ENCODE assay signal across 5 fruit fly cellular contexts in the genomic region with DNA sequence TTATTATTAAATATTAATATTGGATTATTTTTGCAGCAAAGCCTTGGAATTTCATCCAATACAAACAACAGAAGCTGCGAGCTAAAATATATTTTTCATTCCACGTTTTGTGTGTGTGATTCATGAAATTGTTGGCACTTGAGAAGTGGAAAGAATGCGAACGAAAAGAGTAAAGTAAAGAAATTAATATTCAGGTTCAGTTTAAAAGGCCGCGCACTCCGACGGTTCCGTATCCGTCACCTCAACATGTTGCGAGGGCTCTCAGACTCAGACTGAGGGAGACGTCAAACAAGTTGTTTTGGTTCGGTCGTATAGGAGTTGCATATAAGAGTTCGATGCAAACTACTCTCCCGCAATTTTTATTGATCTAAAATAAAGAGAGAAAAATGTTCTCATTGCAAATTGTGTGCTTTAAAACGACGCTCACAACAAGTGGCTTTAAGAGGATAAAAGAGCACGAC.
A peak's percentile ranks its signal among the peaks of the same experiment; 100 is the strongest.
TF ChIP-seq lines count a peak whose summit lies in the region.

No protein-coding gene starts in this region.

- no peak for TF ChIP-seq CTCF in whole organism, embryonic (GFP tag; optimal IDR thresholded peaks at IDR 0.05; lab: Kevin White, UChicago)

TF ChIP-seq in whole organism, adult, 20 proteins besides CTCF, POLR2A, EP300 and RAD21:
- TF ChIP-seq CG7101 (tag; optimal IDR thresholded peaks at IDR 0.05; lab: Kevin White, UChicago): no peak
- TF ChIP-seq CG5204 (GFP tag; optimal IDR thresholded peaks at IDR 0.05; lab: Kevin White, UChicago): no peak
- peak; percentile 19 for TF ChIP-seq tj (GFP tag; optimal IDR thresholded peaks at IDR 0.05; lab: Kevin White, UChicago)
- no peak for TF ChIP-seq pad (GFP tag; optimal IDR thresholded peaks at IDR 0.05; lab: Kevin White, UChicago)
- peak; percentile 42 for TF ChIP-seq Mnt (GFP tag; optimal IDR thresholded peaks at IDR 0.05; lab: Kevin White, UChicago)
- no peak for TF ChIP-seq toe (GFP tag; optimal IDR thresholded peaks at IDR 0.05; lab: Kevin White, UChicago)
- TF ChIP-seq CG1620 (GFP tag; optimal IDR thresholded peaks at IDR 0.05; lab: Kevin White, UChicago): no peak
- TF ChIP-seq cnc (optimal IDR thresholded peaks at IDR 0.05; lab: Kevin White, UChicago): no peak
- peak; percentile 81 for TF ChIP-seq kay (GFP tag; lab: Kevin White, UChicago; ENCODE audit: borderline replicate concordance)

TF ChIP-seq in whole organism, embryonic, 481 proteins besides CTCF, POLR2A, EP300 and RAD21 (continues in another document):
- TF ChIP-seq CG18764 (GFP tag; optimal IDR thresholded peaks at IDR 0.05; lab: Kevin White, UChicago): no peak
- no peak for TF ChIP-seq Taf1 (GFP tag; IDR thresholded peaks at IDR 0.05; lab: Robert Waterston, UW)
- no peak for TF ChIP-seq chn (GFP tag; optimal IDR thresholded peaks at IDR 0.05; lab: Kevin White, UChicago)
- peak; percentile 47 for TF ChIP-seq CG11504 (tag; optimal IDR thresholded peaks at IDR 0.05; lab: Kevin White, UChicago)
- TF ChIP-seq crol (GFP tag; IDR thresholded peaks at IDR 0.05; lab: Robert Waterston, UW): no peak
- no peak for TF ChIP-seq HHEX (GFP tag; optimal IDR thresholded peaks at IDR 0.05; lab: Kevin White, UChicago)
- TF ChIP-seq lab (GFP tag; optimal IDR thresholded peaks at IDR 0.05; lab: Kevin White, UChicago): peak; percentile 4
- TF ChIP-seq trem (tag; optimal IDR thresholded peaks at IDR 0.05; lab: Kevin White, UChicago): no peak
- no peak for TF ChIP-seq CG15011 (GFP tag; optimal IDR thresholded peaks at IDR 0.05; lab: Kevin White, UChicago)
- no peak for TF ChIP-seq CG4424 (GFP tag; optimal IDR thresholded peaks at IDR 0.05; lab: Kevin White, UChicago)
- TF ChIP-seq Gug (GFP tag; IDR thresholded peaks at IDR 0.05; lab: Robert Waterston, UW): no peak
- no peak for TF ChIP-seq CG4282 (GFP tag; optimal IDR thresholded peaks at IDR 0.05; lab: Kevin White, UChicago)
- TF ChIP-seq fd102C (GFP tag; optimal IDR thresholded peaks at IDR 0.05; lab: Kevin White, UChicago): no peak
- no peak for TF ChIP-seq Sox102F (GFP tag; optimal IDR thresholded peaks at IDR 0.05; lab: Kevin White, UChicago)
- no peak for TF ChIP-seq BEAF-32 (GFP tag; optimal IDR thresholded peaks at IDR 0.05; lab: Kevin White, UChicago)
- no peak for TF ChIP-seq pnt (GFP tag; optimal IDR thresholded peaks at IDR 0.05; lab: Kevin White, UChicago)
- no peak for TF ChIP-seq CG6854 (GFP tag; optimal IDR thresholded peaks at IDR 0.05; lab: Kevin White, UChicago)
- no peak for TF ChIP-seq ci (GFP tag; IDR thresholded peaks at IDR 0.05; lab: Robert Waterston, UW)
- peak; percentile 82 for TF ChIP-seq CG3163 (GFP tag; optimal IDR thresholded peaks at IDR 0.05; lab: Kevin White, UChicago)
- peak; percentile 65 for TF ChIP-seq Jarid2 (GFP tag; optimal IDR thresholded peaks at IDR 0.05; lab: Kevin White, UChicago)
- TF ChIP-seq gfzf (GFP tag; optimal IDR thresholded peaks at IDR 0.05; lab: Kevin White, UChicago): no peak

TF ChIP-seq in whole organism, prepupa, 60 proteins besides CTCF, POLR2A, EP300 and RAD21 (continues in another document):
- TF ChIP-seq eg (GFP tag; IDR thresholded peaks at IDR 0.05; lab: Robert Waterston, UW): no peak
- no peak for TF ChIP-seq CG6792 (GFP tag; optimal IDR thresholded peaks at IDR 0.05; lab: Kevin White, UChicago)
- no peak for TF ChIP-seq Sox15 (GFP tag; optimal IDR thresholded peaks at IDR 0.05; lab: Kevin White, UChicago)
- TF ChIP-seq Smox (GFP tag; optimal IDR thresholded peaks at IDR 0.05; lab: Kevin White, UChicago): no peak
- no peak for TF ChIP-seq CG9139 (GFP tag; optimal IDR thresholded peaks at IDR 0.05; lab: Kevin White, UChicago)
- TF ChIP-seq lz (GFP tag; optimal IDR thresholded peaks at IDR 0.05; lab: Kevin White, UChicago): no peak
- TF ChIP-seq fd85E (GFP tag; optimal IDR thresholded peaks at IDR 0.05; lab: Kevin White, UChicago): no peak
- peak; percentile 88 for TF ChIP-seq svp (GFP tag; lab: Kevin White, UChicago)
- TF ChIP-seq CG11762 (GFP tag; optimal IDR thresholded peaks at IDR 0.05; lab: Kevin White, UChicago; ENCODE audit: insufficient read depth): no peak
- no peak for TF ChIP-seq CG3919 (GFP tag; optimal IDR thresholded peaks at IDR 0.05; lab: Kevin White, UChicago)
- peak; percentile 69 for TF ChIP-seq Eip78C (GFP tag; lab: Kevin White, UChicago)
- peak; percentile 35 for TF ChIP-seq CG6854 (GFP tag; optimal IDR thresholded peaks at IDR 0.05; lab: Kevin White, UChicago)
- peak; percentile 21 for TF ChIP-seq Met (GFP tag; optimal IDR thresholded peaks at IDR 0.05; lab: Kevin White, UChicago)
- TF ChIP-seq CG6808 (GFP tag; optimal IDR thresholded peaks at IDR 0.05; lab: Kevin White, UChicago): peak; percentile 4
- TF ChIP-seq cyc (GFP tag; optimal IDR thresholded peaks at IDR 0.05; lab: Kevin White, UChicago): no peak
- TF ChIP-seq ss (GFP tag; optimal IDR thresholded peaks at IDR 0.05; lab: Kevin White, UChicago): peak in 1 of 2 experiments; percentile 44
- TF ChIP-seq CG7368 (GFP tag; optimal IDR thresholded peaks at IDR 0.05; lab: Kevin White, UChicago): no peak
- TF ChIP-seq topi (GFP tag; optimal IDR thresholded peaks at IDR 0.05; lab: Kevin White, UChicago): no peak
- TF ChIP-seq fkh (GFP tag; optimal IDR thresholded peaks at IDR 0.05; lab: Kevin White, UChicago): peak; percentile 16
- peak; percentile 53 for TF ChIP-seq dsx (GFP tag; optimal IDR thresholded peaks at IDR 0.05; lab: Kevin White, UChicago; ENCODE audit: poor library complexity, severe bottlenecking)
- TF ChIP-seq Sox14 (GFP tag; optimal IDR thresholded peaks at IDR 0.05; lab: Kevin White, UChicago): no peak

TF ChIP-seq in whole organism, pupa, 21 proteins besides CTCF, POLR2A, EP300 and RAD21:
- TF ChIP-seq CG32121 (GFP tag; IDR thresholded peaks at IDR 0.05; lab: Robert Waterston, UW): no peak
- no peak for TF ChIP-seq Pif1A (GFP tag; optimal IDR thresholded peaks at IDR 0.05; lab: Kevin White, UChicago)
- TF ChIP-seq CG12605 (GFP tag; IDR thresholded peaks at IDR 0.05; lab: Robert Waterston, UW): peak; percentile 44
- TF ChIP-seq rn (GFP tag; IDR thresholded peaks at IDR 0.05; lab: Robert Waterston, UW): no peak
- no peak for TF ChIP-seq fd96Ca (GFP tag; IDR thresholded peaks at IDR 0.05; lab: Robert Waterston, UW)
- TF ChIP-seq CG15710 (tag; optimal IDR thresholded peaks at IDR 0.05; lab: Kevin White, UChicago): no peak
- TF ChIP-seq CG13204 (GFP tag; optimal IDR thresholded peaks at IDR 0.05; lab: Kevin White, UChicago): no peak
- TF ChIP-seq EcR (GFP tag; optimal IDR thresholded peaks at IDR 0.05; lab: Kevin White, UChicago): peak; percentile 44

TF ChIP-seq in whole organism, wandering third instar larva, 38 proteins besides CTCF, POLR2A, EP300 and RAD21:
- TF ChIP-seq Rel (GFP tag; optimal IDR thresholded peaks at IDR 0.05; lab: Kevin White, UChicago) (peak; percentile 7), Rel (tag; optimal IDR thresholded peaks at IDR 0.05; lab: Kevin White, UChicago) (no peak), Jra (GFP tag; optimal IDR thresholded peaks at IDR 0.05; lab: Kevin White, UChicago) (peak; percentile 8), Hr78 (GFP tag; optimal IDR thresholded peaks at IDR 0.05; lab: Kevin White, UChicago) (no peak), h (GFP tag; optimal IDR thresholded peaks at IDR 0.05; lab: Kevin White, UChicago) (peak; percentile 3), Vsx2 (GFP tag; optimal IDR thresholded peaks at IDR 0.05; lab: Kevin White, UChicago; ENCODE audit: partially characterized antibody) (peak; percentile 30), dl (GFP tag; optimal IDR thresholded peaks at IDR 0.05; lab: Kevin White, UChicago; ENCODE audit: insufficient read depth in 1 of 2, partially characterized antibody in 2 of 2) (peak in 1 of 2 experiments; percentile 38), woc (GFP tag; optimal IDR thresholded peaks at IDR 0.05; lab: Kevin White, UChicago) (peak; percentile 26), brk (GFP tag; optimal IDR thresholded peaks at IDR 0.05; lab: Kevin White, UChicago) (peak; percentile 51), Hnf4 (GFP tag; optimal IDR thresholded peaks at IDR 0.05; lab: Kevin White, UChicago) (no peak), CrebA (GFP tag; optimal IDR thresholded peaks at IDR 0.05; lab: Kevin White, UChicago; ENCODE audit: borderline replicate concordance) (peak; percentile 70), Abd-B (GFP tag; optimal IDR thresholded peaks at IDR 0.05; lab: Kevin White, UChicago) (no peak), tai (GFP tag; optimal IDR thresholded peaks at IDR 0.05; lab: Kevin White, UChicago) (no peak), psq (GFP tag; optimal IDR thresholded peaks at IDR 0.05; lab: Kevin White, UChicago) (peak; percentile 82), foxo (GFP tag; optimal IDR thresholded peaks at IDR 0.05; lab: Kevin White, UChicago) (peak in 1 of 2 experiments; percentile 28), fru (GFP tag; optimal IDR thresholded peaks at IDR 0.05; lab: Kevin White, UChicago) (no peak), sage (GFP tag; optimal IDR thresholded peaks at IDR 0.05; lab: Kevin White, UChicago) (peak; percentile 60), Dif (GFP tag; optimal IDR thresholded peaks at IDR 0.05; lab: Kevin White, UChicago; ENCODE audit: partially characterized antibody) (peak; percentile 64), N (GFP tag; optimal IDR thresholded peaks at IDR 0.05; lab: Kevin White, UChicago) (no peak), GATAd (GFP tag; optimal IDR thresholded peaks at IDR 0.05; lab: Kevin White, UChicago) (no peak)
